Worm (Caenorhabditis elegans) whole organism, late embryonic: ENCODE data around the gene C34B4.4.

Source experiments
- C08G9.2 ChIP-seq: sonication (generic microtip); optimal IDR thresholded peaks from 2 replicates; lab custom pipeline; 2016; ENCODE audit warnings: mild to moderate bottlenecking, missing genetic modification characterization, moderate library complexity, missing compliant biosample characterization
- C38D4.7 ChIP-seq: fragments of 200-800 bp; sonication (Bioruptor generic); optimal IDR thresholded peaks from 2 replicates; lab custom pipeline; 2018; ENCODE audit warnings: mild to moderate bottlenecking, missing genetic modification characterization, moderate library complexity, missing compliant biosample characterization
- F13H6.1 ChIP-seq: sonication (generic microtip); optimal IDR thresholded peaks from 2 replicates; lab custom pipeline; 2016; ENCODE audit warnings: missing genetic modification characterization, missing compliant biosample characterization
- K09A11.1 ChIP-seq: sonication (generic microtip); optimal IDR thresholded peaks from 2 replicates; lab custom pipeline; 2017; ENCODE audit warnings: antibody characterized with exemption, mild to moderate bottlenecking, missing genetic modification characterization, missing compliant biosample characterization; ENCODE audit not compliant: insufficient read depth
- T23F11.4 ChIP-seq: fragments of 200-800 bp; sonication (Bioruptor generic); optimal IDR thresholded peaks from 2 replicates; lab custom pipeline; 2018; ENCODE audit warnings: mild to moderate bottlenecking, missing genetic modification characterization, missing compliant biosample characterization
- Y22D7AL.16 ChIP-seq: sonication (generic microtip); optimal IDR thresholded peaks from 2 replicates; lab custom pipeline; 2016; ENCODE audit warnings: missing genetic modification characterization, missing compliant biosample characterization
- ceh-14 ChIP-seq: sonication (generic microtip); optimal IDR thresholded peaks from 2 replicates; lab custom pipeline; 2016; ENCODE audit warnings: missing genotype, missing genetic modification characterization, missing compliant biosample characterization
- ceh-18 ChIP-seq: sonication (generic microtip); optimal IDR thresholded peaks from 2 replicates; lab custom pipeline; 2016; ENCODE audit warnings: missing genetic modification characterization, missing compliant biosample characterization
- ceh-22 ChIP-seq: sonication (generic microtip); optimal IDR thresholded peaks from 2 replicates; lab custom pipeline; 2017; ENCODE audit warnings: missing biosample characterization, missing genetic modification characterization
- ceh-24 ChIP-seq: sonication (generic microtip); optimal IDR thresholded peaks from 2 replicates; lab custom pipeline; 2016; ENCODE audit warnings: mild to moderate bottlenecking, missing genetic modification characterization, missing compliant biosample characterization
- ceh-30 ChIP-seq: fragments of 150-350 bp; optimal IDR thresholded peaks from 2 replicates; lab custom pipeline; 2014; ENCODE audit warnings: missing biosample characterization, missing genetic modification characterization
- ceh-31 ChIP-seq: sonication (generic microtip); optimal IDR thresholded peaks from 2 replicates; lab custom pipeline; 2016; ENCODE audit warnings: missing genetic modification characterization, missing compliant biosample characterization
- ceh-34 ChIP-seq: sonication (generic microtip); optimal IDR thresholded peaks from 2 replicates; lab custom pipeline; 2016; ENCODE audit warnings: mild to moderate bottlenecking, missing genetic modification characterization, missing compliant biosample characterization
- ceh-45 ChIP-seq: fragments of 200-800 bp; sonication (Bioruptor generic); IDR thresholded peaks from 2 replicates; pipeline ENCODE4 v1.3.6; 2022; ENCODE audit warnings: missing genetic modification reagents, missing genetic modification characterization, missing compliant biosample characterization
- ceh-48 ChIP-seq: sonication (generic microtip); optimal IDR thresholded peaks from 2 replicates; lab custom pipeline; 2016; ENCODE audit warnings: missing genetic modification characterization, inconsistent platforms, missing compliant biosample characterization
- ceh-9 ChIP-seq: sonication (generic microtip); optimal IDR thresholded peaks from 2 replicates; lab custom pipeline; 2016; ENCODE audit warnings: mild to moderate bottlenecking, missing genetic modification characterization, inconsistent platforms, missing compliant biosample characterization
- dmd-4 ChIP-seq: sonication (generic microtip); optimal IDR thresholded peaks from 2 replicates; lab custom pipeline; 2016; ENCODE audit warnings: borderline replicate concordance, missing genetic modification characterization, missing compliant biosample characterization
- dve-1 ChIP-seq: sonication (generic microtip); optimal IDR thresholded peaks from 2 replicates; lab custom pipeline; 2017; ENCODE audit warnings: antibody characterized with exemption, mild to moderate bottlenecking, missing genetic modification characterization, missing compliant biosample characterization
- elt-2 ChIP-seq: sonication (generic microtip); optimal IDR thresholded peaks from 2 replicates; lab custom pipeline; 2016; ENCODE audit warnings: missing genetic modification reagents, missing genetic modification characterization, missing compliant biosample characterization
- ets-4 ChIP-seq: sonication (generic microtip); optimal IDR thresholded peaks from 2 replicates; lab custom pipeline; 2016; ENCODE audit warnings: missing genetic modification characterization, missing compliant biosample characterization
- eyg-1 ChIP-seq: sonication (generic microtip); optimal IDR thresholded peaks from 2 replicates; lab custom pipeline; 2016; ENCODE audit warnings: missing genotype, missing genetic modification characterization, missing compliant biosample characterization
- fax-1 ChIP-seq: sonication (generic microtip); optimal IDR thresholded peaks from 2 replicates; lab custom pipeline; 2016; ENCODE audit warnings: missing genotype, missing genetic modification characterization, missing compliant biosample characterization
- fkh-10 ChIP-seq: fragments of 150-350 bp; optimal IDR thresholded peaks from 2 replicates; lab custom pipeline; 2014; ENCODE audit warnings: missing biosample characterization, missing genetic modification reagents, missing genetic modification characterization
- hlh-13 ChIP-seq: fragments of 200-800 bp; sonication (Bioruptor generic); optimal IDR thresholded peaks from 2 replicates; lab custom pipeline; 2018; ENCODE audit warnings: mild to moderate bottlenecking, missing genetic modification characterization, missing compliant biosample characterization
- hlh-15 ChIP-seq: sonication (generic microtip); optimal IDR thresholded peaks from 2 replicates; lab custom pipeline; 2016; ENCODE audit warnings: missing genetic modification characterization, missing compliant biosample characterization
- hlh-30 ChIP-seq: sonication (generic microtip); optimal IDR thresholded peaks from 2 replicates; lab custom pipeline; 2017; ENCODE audit warnings: antibody characterized with exemption, missing genetic modification characterization, missing compliant biosample characterization; ENCODE audit not compliant: insufficient read depth
- hlh-6 ChIP-seq: sonication (generic microtip); optimal IDR thresholded peaks from 2 replicates; lab custom pipeline; 2016; ENCODE audit warnings: missing genotype, missing genetic modification characterization, missing compliant biosample characterization
- hlh-8 ChIP-seq: sonication (generic microtip); optimal IDR thresholded peaks from 2 replicates; lab custom pipeline; 2016; ENCODE audit warnings: missing genotype, missing genetic modification characterization, missing compliant biosample characterization
- lim-6 ChIP-seq: sonication (generic microtip); optimal IDR thresholded peaks from 2 replicates; lab custom pipeline; 2016; ENCODE audit warnings: missing genetic modification characterization, missing compliant biosample characterization
- lin-11 ChIP-seq: fragments of 200-800 bp; sonication (Bioruptor generic); optimal IDR thresholded peaks from 2 replicates; lab custom pipeline; 2018; ENCODE audit warnings: mild to moderate bottlenecking, missing genetic modification characterization, missing compliant biosample characterization
- mec-3 ChIP-seq: sonication (generic microtip); optimal IDR thresholded peaks from 2 replicates; lab custom pipeline; 2016; ENCODE audit warnings: borderline replicate concordance, missing genetic modification characterization, missing compliant biosample characterization
- nfya-1 ChIP-seq: sonication (generic microtip); optimal IDR thresholded peaks from 2 replicates; lab custom pipeline; 2017; ENCODE audit warnings: missing genetic modification characterization, mild to moderate bottlenecking, missing compliant biosample characterization, antibody characterized with exemption, moderate library complexity
- nhr-232 ChIP-seq: sonication (generic microtip); optimal IDR thresholded peaks from 2 replicates; lab custom pipeline; 2016; ENCODE audit warnings: missing genetic modification characterization, missing compliant biosample characterization
- npax-4 ChIP-seq: sonication (generic microtip); optimal IDR thresholded peaks from 2 replicates; lab custom pipeline; 2016; ENCODE audit warnings: missing genetic modification characterization, missing compliant biosample characterization
- odd-2 ChIP-seq: sonication (generic microtip); optimal IDR thresholded peaks from 2 replicates; lab custom pipeline; 2017; ENCODE audit warnings: antibody characterized with exemption, mild to moderate bottlenecking, missing genetic modification characterization, missing compliant biosample characterization
- pag-3 ChIP-seq: sonication (generic microtip); optimal IDR thresholded peaks from 2 replicates; lab custom pipeline; 2016; ENCODE audit warnings: missing compliant biosample characterization, missing genetic modification characterization, borderline replicate concordance
- pat-9 ChIP-seq: fragments of 200-800 bp; sonication (Bioruptor generic); optimal IDR thresholded peaks from 2 replicates; lab custom pipeline; 2018; ENCODE audit warnings: mild to moderate bottlenecking, missing genetic modification characterization, moderate library complexity, missing compliant biosample characterization
- pax-1 ChIP-seq: fragments of 150-350 bp; optimal IDR thresholded peaks from 2 replicates; lab custom pipeline; 2014; ENCODE audit warnings: missing biosample characterization, missing genetic modification characterization
- pha-2 ChIP-seq: sonication (generic microtip); optimal IDR thresholded peaks from 2 replicates; lab custom pipeline; 2017; ENCODE audit warnings: mild to moderate bottlenecking, missing genetic modification characterization, missing compliant biosample characterization
- pha-4 ChIP-seq: fragments of 150-350 bp; optimal IDR thresholded peaks from 2 replicates; lab custom pipeline; 2018; ENCODE audit warnings: missing biosample characterization, missing genetic modification reagents, missing genetic modification characterization
- pqm-1 ChIP-seq: sonication (generic microtip); optimal IDR thresholded peaks from 2 replicates; lab custom pipeline; 2016; ENCODE audit warnings: missing genetic modification characterization, missing compliant biosample characterization
- rnt-1 ChIP-seq: sonication (generic microtip); optimal IDR thresholded peaks from 2 replicates; lab custom pipeline; 2016; ENCODE audit warnings: missing genetic modification characterization, missing compliant biosample characterization
- sdc-2 ChIP-seq: sonication (generic microtip); optimal IDR thresholded peaks from 2 replicates; lab custom pipeline; 2016; ENCODE audit warnings: missing genotype, missing genetic modification characterization, missing compliant biosample characterization
- syd-9 ChIP-seq: sonication (generic microtip); optimal IDR thresholded peaks from 2 replicates; lab custom pipeline; 2016; ENCODE audit warnings: mild to moderate bottlenecking, missing genetic modification characterization, moderate library complexity, missing compliant biosample characterization
- tbx-2 ChIP-seq: sonication (generic microtip); optimal IDR thresholded peaks from 2 replicates; lab custom pipeline; 2016; ENCODE audit warnings: missing genetic modification characterization, missing compliant biosample characterization
- tbx-7 ChIP-seq: sonication (generic microtip); optimal IDR thresholded peaks from 2 replicates; lab custom pipeline; 2016; ENCODE audit warnings: missing genotype, missing genetic modification characterization, missing compliant biosample characterization
- ttx-3 ChIP-seq: sonication (generic microtip); optimal IDR thresholded peaks from 2 replicates; lab custom pipeline; 2016; ENCODE audit warnings: missing genetic modification reagents, missing genetic modification characterization, missing compliant biosample characterization
- unc-3 ChIP-seq, 2 experiments: fragments of 200-800 bp in 1 of 2; sonication (Bioruptor generic) in 1 of 2; sonication (generic microtip) in 1 of 2; conservative IDR thresholded peaks in 1 of 2; optimal IDR thresholded peaks in 1 of 2; 2 replicates each; pipeline versions ENCODE4 v1.3.6 to Lab custom; 2016 to 2022; ENCODE audit warnings: missing compliant biosample characterization in 2 of 2, missing genetic modification characterization in 2 of 2, missing genetic modification reagents in 1 of 2
- unc-42 ChIP-seq: sonication (generic microtip); optimal IDR thresholded peaks from 2 replicates; lab custom pipeline; 2016; ENCODE audit warnings: missing genotype, missing genetic modification characterization, missing compliant biosample characterization
- unc-55 ChIP-seq: sonication (generic microtip); optimal IDR thresholded peaks from 2 replicates; lab custom pipeline; 2017; ENCODE audit warnings: missing biosample characterization, missing genetic modification reagents, missing genetic modification characterization
- unc-86 ChIP-seq: sonication (generic microtip); optimal IDR thresholded peaks from 2 replicates; lab custom pipeline; 2016; ENCODE audit warnings: missing genetic modification characterization, missing compliant biosample characterization
- zip-5 ChIP-seq: sonication (generic microtip); optimal IDR thresholded peaks from 2 replicates; lab custom pipeline; 2016; ENCODE audit warnings: missing genetic modification characterization, missing compliant biosample characterization
- ztf-16 ChIP-seq: sonication (generic microtip); optimal IDR thresholded peaks from 2 replicates; lab custom pipeline; 2017; ENCODE audit warnings: missing genetic modification characterization, missing compliant biosample characterization

C34B4.4 gene

ce11 chrV:13130439-13130840 lies 40.2 kb downstream of the C34B4.4 start:
- TF ChIP-seq sdc-2 (peak; percentile 44), tbx-7 (tag; lab: Kevin White, UChicago) (no peak), dve-1 (tag; lab: Kevin White, UChicago) (peak; percentile 24), ceh-31 (tag; lab: Kevin White, UChicago) (peak; percentile 69), dmd-4 (peak; percentile 20), hlh-13 (GFP tag; lab: Kevin White, UChicago) (no peak), unc-42 (tag; lab: Kevin White, UChicago) (peak; percentile 78), ceh-22 (tag; lab: Kevin White, UChicago) (no peak), elt-2 (tag; lab: Kevin White, UChicago) (peak; percentile 38), ceh-48 (tag; lab: Kevin White, UChicago) (peak; percentile 56), pag-3 (tag; lab: Kevin White, UChicago) (no peak), pha-2 (no peak), unc-3 (GFP tag; conservative IDR thresholded peaks at IDR 0.05; lab: Robert Waterston, UW) (no peak), unc-3 (tag; optimal IDR thresholded peaks at IDR 0.05; lab: Kevin White, UChicago) (no peak), unc-55 (GFP tag; lab: Kevin White, UChicago) (peak; percentile 59), pqm-1 (tag; lab: Kevin White, UChicago) (no peak), rnt-1 (tag; lab: Kevin White, UChicago) (no peak), pax-1 (no peak), nfya-1 (tag; lab: Kevin White, UChicago) (peak; percentile 74), ceh-45 (GFP tag; lab: Robert Waterston, UW) (no peak), pha-4 (no peak), pat-9 (tag; lab: Kevin White, UChicago) (no peak), K09A11.1 (tag; lab: Kevin White, UChicago) (no peak), hlh-6 (tag; lab: Kevin White, UChicago) (peak; percentile 56), ceh-9 (tag; lab: Kevin White, UChicago) (no peak), nhr-232 (peak; percentile 20), F13H6.1 (tag; lab: Kevin White, UChicago) (peak; percentile 7), hlh-8 (peak; percentile 18), hlh-15 (tag; lab: Kevin White, UChicago) (no peak), Y22D7AL.16 (tag; lab: Kevin White, UChicago) (no peak), fax-1 (peak; percentile 25), ztf-16 (tag; lab: Kevin White, UChicago) (no peak), odd-2 (tag; lab: Kevin White, UChicago) (no peak), syd-9 (tag; lab: Kevin White, UChicago) (peak; percentile 26), ceh-24 (tag; lab: Kevin White, UChicago) (no peak), unc-86 (tag; lab: Kevin White, UChicago) (no peak), C38D4.7 (peak; percentile 8), C08G9.2 (peak; percentile 52), ceh-30 (no peak), lin-11 (tag; lab: Kevin White, UChicago) (no peak), T23F11.4 (no peak), eyg-1 (tag; lab: Kevin White, UChicago) (no peak), ceh-14 (tag; lab: Kevin White, UChicago) (peak; percentile 46), mec-3 (tag; lab: Kevin White, UChicago) (no peak), hlh-30 (tag; lab: Kevin White, UChicago) (no peak), tbx-2 (tag; lab: Kevin White, UChicago) (peak; percentile 82), zip-5 (tag; lab: Kevin White, UChicago) (no peak), fkh-10 (no peak), lim-6 (tag; lab: Kevin White, UChicago) (peak; percentile 21), npax-4 (tag; lab: Kevin White, UChicago) (no peak), ets-4 (tag; lab: Kevin White, UChicago) (no peak), ttx-3 (tag; lab: Kevin White, UChicago) (no peak), ceh-18 (tag; lab: Kevin White, UChicago) (peak; percentile 85), ceh-34 (tag; lab: Kevin White, UChicago) (peak; percentile 61)
